Worm (Caenorhabditis elegans) whole organism, late embryonic: Measurements from ENCODE around the gene nlp-14.
A peak's percentile ranks its signal among the peaks of the same experiment; 100 is the strongest.

Source experiments
- ahr-1 ChIP-seq: sonication (generic microtip); optimal IDR thresholded peaks from 2 replicates; lab custom pipeline; 2016; ENCODE audit warnings: missing genetic modification characterization, missing compliant biosample characterization
- ama-1 ChIP-seq: fragments of 150-350 bp; optimal IDR thresholded peaks from 2 replicates; lab custom pipeline; 2014
- ceh-14 ChIP-seq: sonication (generic microtip); optimal IDR thresholded peaks from 2 replicates; lab custom pipeline; 2016; ENCODE audit warnings: missing genotype, missing genetic modification characterization, missing compliant biosample characterization
- ceh-19 ChIP-seq: fragments of 200-800 bp; sonication (Bioruptor generic); optimal IDR thresholded peaks from 2 replicates; lab custom pipeline; 2018; ENCODE audit warnings: mild to moderate bottlenecking, missing genetic modification characterization, missing compliant biosample characterization
- ceh-22 ChIP-seq: sonication (generic microtip); optimal IDR thresholded peaks from 2 replicates; lab custom pipeline; 2017; ENCODE audit warnings: missing biosample characterization, missing genetic modification characterization
- ceh-31 ChIP-seq: sonication (generic microtip); optimal IDR thresholded peaks from 2 replicates; lab custom pipeline; 2016; ENCODE audit warnings: missing genetic modification characterization, missing compliant biosample characterization
- ceh-34 ChIP-seq: sonication (generic microtip); optimal IDR thresholded peaks from 2 replicates; lab custom pipeline; 2016; ENCODE audit warnings: mild to moderate bottlenecking, missing genetic modification characterization, missing compliant biosample characterization
- ceh-45 ChIP-seq: fragments of 200-800 bp; sonication (Bioruptor generic); IDR thresholded peaks from 2 replicates; pipeline ENCODE4 v1.3.6; 2022; ENCODE audit warnings: missing genetic modification reagents, missing genetic modification characterization, missing compliant biosample characterization
- ceh-9 ChIP-seq: sonication (generic microtip); optimal IDR thresholded peaks from 2 replicates; lab custom pipeline; 2016; ENCODE audit warnings: mild to moderate bottlenecking, missing genetic modification characterization, inconsistent platforms, missing compliant biosample characterization
- che-1 ChIP-seq: sonication (generic microtip); optimal IDR thresholded peaks from 2 replicates; lab custom pipeline; 2016; ENCODE audit warnings: mild to moderate bottlenecking, missing genetic modification characterization, missing compliant biosample characterization
- dve-1 ChIP-seq: sonication (generic microtip); optimal IDR thresholded peaks from 2 replicates; lab custom pipeline; 2017; ENCODE audit warnings: antibody characterized with exemption, mild to moderate bottlenecking, missing genetic modification characterization, missing compliant biosample characterization
- elt-2 ChIP-seq: sonication (generic microtip); optimal IDR thresholded peaks from 2 replicates; lab custom pipeline; 2016; ENCODE audit warnings: missing genetic modification reagents, missing genetic modification characterization, missing compliant biosample characterization
- ets-4 ChIP-seq: sonication (generic microtip); optimal IDR thresholded peaks from 2 replicates; lab custom pipeline; 2016; ENCODE audit warnings: missing genetic modification characterization, missing compliant biosample characterization
- fkh-6 ChIP-seq: sonication (generic microtip); optimal IDR thresholded peaks from 2 replicates; lab custom pipeline; 2016; ENCODE audit warnings: missing genetic modification characterization, missing compliant biosample characterization
- gmeb-2 ChIP-seq: sonication (generic microtip); optimal IDR thresholded peaks from 2 replicates; lab custom pipeline; 2016; ENCODE audit warnings: missing genetic modification characterization, inconsistent platforms, missing compliant biosample characterization
- hlh-15 ChIP-seq: sonication (generic microtip); optimal IDR thresholded peaks from 2 replicates; lab custom pipeline; 2016; ENCODE audit warnings: missing genetic modification characterization, missing compliant biosample characterization
- hlh-30 ChIP-seq: sonication (generic microtip); optimal IDR thresholded peaks from 2 replicates; lab custom pipeline; 2017; ENCODE audit warnings: antibody characterized with exemption, missing genetic modification characterization, missing compliant biosample characterization; ENCODE audit not compliant: insufficient read depth
- hlh-6 ChIP-seq: sonication (generic microtip); optimal IDR thresholded peaks from 2 replicates; lab custom pipeline; 2016; ENCODE audit warnings: missing genotype, missing genetic modification characterization, missing compliant biosample characterization
- lim-6 ChIP-seq: sonication (generic microtip); optimal IDR thresholded peaks from 2 replicates; lab custom pipeline; 2016; ENCODE audit warnings: missing genetic modification characterization, missing compliant biosample characterization
- mec-3 ChIP-seq: sonication (generic microtip); optimal IDR thresholded peaks from 2 replicates; lab custom pipeline; 2016; ENCODE audit warnings: borderline replicate concordance, missing genetic modification characterization, missing compliant biosample characterization
- nfya-1 ChIP-seq: sonication (generic microtip); optimal IDR thresholded peaks from 2 replicates; lab custom pipeline; 2017; ENCODE audit warnings: missing genetic modification characterization, mild to moderate bottlenecking, missing compliant biosample characterization, antibody characterized with exemption, moderate library complexity
- nhr-11 ChIP-seq: fragments of 150-350 bp; optimal IDR thresholded peaks from 2 replicates; lab custom pipeline; 2014; ENCODE audit warnings: missing biosample characterization, missing genetic modification characterization
- npax-4 ChIP-seq: sonication (generic microtip); optimal IDR thresholded peaks from 2 replicates; lab custom pipeline; 2016; ENCODE audit warnings: missing genetic modification characterization, missing compliant biosample characterization
- odd-2 ChIP-seq: sonication (generic microtip); optimal IDR thresholded peaks from 2 replicates; lab custom pipeline; 2017; ENCODE audit warnings: antibody characterized with exemption, mild to moderate bottlenecking, missing genetic modification characterization, missing compliant biosample characterization
- pat-9 ChIP-seq: fragments of 200-800 bp; sonication (Bioruptor generic); optimal IDR thresholded peaks from 2 replicates; lab custom pipeline; 2018; ENCODE audit warnings: mild to moderate bottlenecking, missing genetic modification characterization, moderate library complexity, missing compliant biosample characterization
- pha-2 ChIP-seq: sonication (generic microtip); optimal IDR thresholded peaks from 2 replicates; lab custom pipeline; 2017; ENCODE audit warnings: mild to moderate bottlenecking, missing genetic modification characterization, missing compliant biosample characterization
- pha-4 ChIP-seq: fragments of 150-350 bp; optimal IDR thresholded peaks from 2 replicates; lab custom pipeline; 2018; ENCODE audit warnings: missing biosample characterization, missing genetic modification reagents, missing genetic modification characterization
- ref-2 ChIP-seq: sonication (generic microtip); optimal IDR thresholded peaks from 2 replicates; lab custom pipeline; 2016; ENCODE audit warnings: missing genetic modification characterization, missing compliant biosample characterization
- rnt-1 ChIP-seq: sonication (generic microtip); optimal IDR thresholded peaks from 2 replicates; lab custom pipeline; 2016; ENCODE audit warnings: missing genetic modification characterization, missing compliant biosample characterization
- sox-2 ChIP-seq: fragments of 200-800 bp; sonication (Bioruptor generic); IDR thresholded peaks from 2 replicates; pipeline ENCODE4 v1.3.6; 2022; ENCODE audit warnings: missing genetic modification reagents, missing genetic modification characterization, missing compliant biosample characterization
- syd-9 ChIP-seq: sonication (generic microtip); optimal IDR thresholded peaks from 2 replicates; lab custom pipeline; 2016; ENCODE audit warnings: mild to moderate bottlenecking, missing genetic modification characterization, moderate library complexity, missing compliant biosample characterization
- tbx-2 ChIP-seq: sonication (generic microtip); optimal IDR thresholded peaks from 2 replicates; lab custom pipeline; 2016; ENCODE audit warnings: missing genetic modification characterization, missing compliant biosample characterization
- ttx-3 ChIP-seq: sonication (generic microtip); optimal IDR thresholded peaks from 2 replicates; lab custom pipeline; 2016; ENCODE audit warnings: missing genetic modification reagents, missing genetic modification characterization, missing compliant biosample characterization
- unc-55 ChIP-seq: sonication (generic microtip); optimal IDR thresholded peaks from 2 replicates; lab custom pipeline; 2017; ENCODE audit warnings: missing biosample characterization, missing genetic modification reagents, missing genetic modification characterization
- unc-86 ChIP-seq: sonication (generic microtip); optimal IDR thresholded peaks from 2 replicates; lab custom pipeline; 2016; ENCODE audit warnings: missing genetic modification characterization, missing compliant biosample characterization

The nlp-14 gene

DNA sequence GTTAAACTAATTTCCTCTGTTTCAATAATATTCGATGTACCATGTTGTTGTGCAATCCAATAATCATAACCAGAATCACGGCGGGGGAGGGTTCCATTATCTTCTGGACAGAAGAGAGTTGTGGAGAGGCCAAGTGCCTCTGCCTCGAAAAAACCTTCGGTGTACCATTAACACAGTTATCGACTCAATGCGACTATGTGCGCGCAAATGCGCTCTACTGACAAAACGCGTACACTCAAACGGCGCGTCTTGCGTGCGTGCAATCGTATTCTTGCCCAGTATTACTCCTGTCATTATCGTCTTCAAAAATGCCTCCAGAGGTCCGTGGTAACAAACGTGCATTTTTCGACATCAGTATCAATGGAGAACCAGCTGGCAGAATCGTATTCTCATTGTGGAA lies 8.1 kb downstream of the nlp-14 start, which contains the start of gene cyn-8 (continued):
- TF ChIP-seq pat-9: no peak
- TF ChIP-seq syd-9 (tag; lab: Kevin White, UChicago): no peak
- no peak for TF ChIP-seq ttx-3 (tag; lab: Kevin White, UChicago)
- no peak for TF ChIP-seq ceh-34
- peak; percentile 56 for TF ChIP-seq ref-2 (tag; lab: Kevin White, UChicago)
- TF ChIP-seq, all 69 proteins: peak for 5

DNA sequence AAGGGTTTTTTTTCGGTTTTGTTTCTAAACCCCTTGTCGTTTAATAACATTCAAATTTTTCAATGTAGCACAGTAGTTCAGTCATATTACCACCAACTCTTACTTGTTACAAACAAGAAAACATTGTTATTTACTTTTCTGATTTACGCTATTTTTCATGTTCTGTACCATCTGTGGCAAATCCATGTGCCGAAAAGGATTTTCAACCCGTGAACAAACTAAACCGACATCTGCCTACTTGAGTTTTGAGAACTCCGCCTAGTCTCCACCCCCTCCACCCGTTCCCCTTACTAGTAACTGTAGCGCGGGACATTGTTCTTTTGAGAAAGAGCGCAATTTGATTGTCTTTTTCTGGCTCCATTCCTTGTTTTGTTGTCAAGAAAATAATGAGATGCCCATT lies 14.1 kb downstream of the nlp-14 start, which contains the start of gene ensh-1:
Gene ensh-1, plus strand, starts transcription at position 301 of the 400 bp plus-strand sequence.
- TF ChIP-seq ahr-1 (tag; lab: Kevin White, UChicago) (no peak), nhr-11 (no peak), rnt-1 (tag; lab: Kevin White, UChicago) (no peak), ceh-9 (no peak)

DNA sequence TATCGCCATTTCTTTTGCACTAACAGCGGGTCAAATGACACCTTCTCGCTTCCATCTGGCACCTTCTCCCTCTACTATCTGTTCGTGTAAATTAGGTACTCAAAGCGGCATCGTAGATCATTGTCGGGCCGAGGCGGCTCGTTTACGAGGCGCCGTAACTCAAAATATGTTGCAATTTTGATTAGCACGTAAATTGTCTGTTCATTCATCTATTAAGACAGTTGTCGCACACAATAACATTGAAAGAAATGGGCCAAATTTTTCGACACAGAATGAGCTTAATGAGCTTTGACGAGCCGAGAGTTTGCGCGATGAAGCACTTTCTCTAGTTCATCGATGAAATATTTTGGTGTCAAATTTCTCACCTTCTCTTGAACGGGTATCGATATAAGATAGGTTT lies 16.3 kb downstream of the nlp-14 start:
- TF ChIP-seq pha-2 (tag; lab: Kevin White, UChicago): no peak
- no peak for TF ChIP-seq ceh-14 (tag; lab: Kevin White, UChicago)
- no peak for TF ChIP-seq unc-55
- TF ChIP-seq syd-9 (tag; lab: Kevin White, UChicago): no peak

DNA sequence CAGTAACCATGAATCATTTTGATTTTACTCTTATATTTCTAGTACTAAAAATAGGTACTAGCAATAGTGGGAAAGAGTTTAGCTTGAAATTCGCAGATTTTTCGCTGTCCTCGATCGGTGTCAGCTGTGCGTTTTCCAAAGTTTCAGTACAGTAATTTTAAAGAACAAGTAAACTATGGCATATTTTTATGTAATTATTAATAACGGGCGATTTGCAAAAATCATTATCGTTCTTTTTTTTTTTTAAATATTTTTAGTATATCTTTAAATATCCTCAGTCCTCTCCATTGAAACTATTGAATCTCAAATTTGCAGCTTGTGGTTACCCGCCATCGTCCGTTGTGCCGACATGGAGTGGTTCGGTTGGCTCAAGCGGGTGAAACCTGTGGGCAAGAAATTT lies 26.4 kb downstream of the nlp-14 start, which contains the start of gene C13E3.1:
Gene C13E3.1, plus strand, starts transcription at position 301 of the 400 bp plus-strand sequence.
- TF ChIP-seq hlh-15 (tag; lab: Kevin White, UChicago): no peak
- TF ChIP-seq unc-55: no peak
- no peak for TF ChIP-seq pat-9
- TF ChIP-seq hlh-6: no peak
- no peak for TF ChIP-seq ceh-31
- no peak for TF ChIP-seq nfya-1
- no peak for TF ChIP-seq ama-1 (lab: Kevin White, UChicago)
- no peak for TF ChIP-seq lim-6 (tag; lab: Kevin White, UChicago)
- TF ChIP-seq ets-4: no peak
- no peak for TF ChIP-seq mec-3 (tag; lab: Kevin White, UChicago)
- TF ChIP-seq ceh-45: no peak
- no peak for TF ChIP-seq pha-4 (tag; lab: Kevin White, UChicago)
- no peak for TF ChIP-seq ceh-9

DNA sequence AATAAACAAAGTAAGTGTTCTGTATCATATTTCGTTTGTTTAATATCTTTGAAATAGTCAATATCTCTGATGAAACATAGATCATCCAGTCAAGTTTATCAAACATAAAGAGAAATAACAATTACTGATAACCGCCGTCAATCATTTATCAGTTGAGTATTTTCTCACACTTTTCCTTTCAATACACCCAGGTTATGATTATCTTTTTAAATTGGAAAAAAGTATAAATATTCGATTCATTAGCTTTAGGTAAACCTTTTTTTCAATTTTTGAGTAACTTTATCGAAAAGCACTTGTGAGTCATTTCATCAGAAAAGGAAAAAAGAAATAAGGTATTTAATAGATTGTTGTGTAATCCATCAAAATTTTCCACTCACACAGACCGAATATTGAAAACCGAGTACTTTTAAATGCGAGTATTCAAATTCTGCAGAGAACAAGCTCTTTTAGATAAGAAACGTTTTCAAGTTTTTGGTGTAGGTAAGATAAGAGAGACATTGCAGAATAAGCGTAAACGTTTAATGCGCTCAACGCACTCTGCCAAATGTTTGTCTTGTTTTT lies 27.8 kb downstream of the nlp-14 start:
- no peak for TF ChIP-seq sox-2 (GFP tag; lab: Robert Waterston, UW)
- peak; percentile 74 for TF ChIP-seq elt-2 (tag; lab: Kevin White, UChicago)
- TF ChIP-seq syd-9 (tag; lab: Kevin White, UChicago): no peak

DNA sequence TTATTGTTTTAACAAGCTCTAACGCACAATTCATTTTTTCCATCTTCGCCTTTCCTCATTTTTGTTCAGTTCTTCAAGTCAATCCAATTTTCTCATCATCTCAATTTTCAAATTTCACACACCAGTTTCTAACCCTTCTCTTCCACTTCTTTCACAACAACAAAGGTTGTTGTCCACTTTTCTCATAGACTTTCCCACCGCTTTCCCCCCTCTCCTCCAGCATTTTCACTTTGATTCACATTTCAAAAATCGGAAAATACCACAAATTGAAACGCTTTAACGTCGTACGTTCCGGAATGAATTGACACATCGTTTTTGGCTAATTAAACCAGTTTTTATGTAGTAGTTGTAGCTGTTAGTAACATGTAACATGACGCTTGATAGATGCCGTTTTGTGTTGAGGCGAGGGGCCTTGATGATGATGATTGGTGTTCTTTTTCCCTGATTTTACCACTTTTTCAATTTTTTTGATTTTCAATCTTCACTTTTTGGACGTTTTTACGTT lies 28.9 kb downstream of the nlp-14 start:
- no peak for TF ChIP-seq fkh-6 (tag; lab: Kevin White, UChicago)

DNA sequence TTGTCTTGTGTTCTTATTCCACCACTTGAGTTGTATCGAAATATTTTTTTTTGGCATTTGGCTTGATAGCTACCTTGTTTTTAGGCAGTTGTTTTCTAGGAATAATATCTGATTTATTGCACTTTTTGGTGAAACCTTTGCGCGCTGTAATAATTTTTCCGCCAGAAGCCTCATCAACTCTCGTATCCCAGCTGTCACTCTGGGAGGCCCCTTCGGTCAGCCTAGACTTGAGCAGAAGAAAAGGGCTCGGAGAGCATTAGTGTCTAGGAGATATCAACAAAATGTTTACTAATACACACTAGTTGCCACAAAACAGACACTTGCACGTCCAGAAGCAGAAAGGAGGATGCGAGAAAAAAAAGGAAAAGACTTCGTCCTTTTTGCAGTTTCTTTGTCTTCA lies 30.4 kb downstream of the nlp-14 start:
- no peak for TF ChIP-seq unc-86 (tag; lab: Kevin White, UChicago)
- TF ChIP-seq ama-1 (lab: Kevin White, UChicago): no peak
- no peak for TF ChIP-seq nfya-1
- TF ChIP-seq npax-4 (tag; lab: Kevin White, UChicago): no peak
- no peak for TF ChIP-seq tbx-2 (tag; lab: Kevin White, UChicago)
- TF ChIP-seq hlh-30: no peak
- TF ChIP-seq ceh-19 (GFP tag; lab: Kevin White, UChicago): no peak
- TF ChIP-seq rnt-1 (tag; lab: Kevin White, UChicago): peak; percentile 7
- TF ChIP-seq unc-55: peak; percentile 33
- TF ChIP-seq ceh-31: peak; percentile 28
- no peak for TF ChIP-seq gmeb-2 (tag; lab: Kevin White, UChicago)
- TF ChIP-seq che-1 (tag; lab: Kevin White, UChicago): no peak
- TF ChIP-seq odd-2: no peak
- no peak for TF ChIP-seq dve-1
- no peak for TF ChIP-seq ceh-22 (tag; lab: Kevin White, UChicago)
